Worm (Caenorhabditis elegans) whole organism, young adult: ENCODE data around the gene ZK512.8.

Source experiments
- B0019.2 ChIP-seq: fragments of 200-800 bp; sonication (Bioruptor generic); conservative IDR thresholded peaks from 2 replicates; pipeline ENCODE4 v1.3.6; 2022; ENCODE audit warnings: missing genetic modification reagents, missing genetic modification characterization, missing compliant biosample characterization
- B0261.1 ChIP-seq: sonication (generic microtip); optimal IDR thresholded peaks from 2 replicates; lab custom pipeline; 2016; ENCODE audit warnings: mild to moderate bottlenecking, missing genetic modification characterization, moderate library complexity, missing compliant biosample characterization
- B0336.3 ChIP-seq: fragments of 200-800 bp; sonication (Bioruptor generic); IDR thresholded peaks from 2 replicates; pipeline ENCODE4 v1.3.6; 2022; ENCODE audit warnings: missing genetic modification characterization, missing compliant biosample characterization
- D2030.7 ChIP-seq: fragments of 200-800 bp; sonication (Bioruptor generic); IDR thresholded peaks from 2 replicates; pipeline ENCODE4 v1.3.6; 2022; ENCODE audit warnings: missing genetic modification reagents, missing genetic modification characterization, missing compliant biosample characterization
- F33H1.4 ChIP-seq: fragments of 200-800 bp; sonication (Bioruptor generic); IDR thresholded peaks from 2 replicates; pipeline ENCODE4 v1.3.6; 2022; ENCODE audit warnings: missing genetic modification reagents, missing genetic modification characterization, missing compliant biosample characterization
- F39B2.1 ChIP-seq: fragments of 200-800 bp; sonication (Bioruptor generic); IDR thresholded peaks from 2 replicates; pipeline ENCODE4 v1.3.6; 2022; ENCODE audit warnings: missing genetic modification reagents, missing genetic modification characterization, missing compliant biosample characterization
- T26A5.8 ChIP-seq: sonication (generic microtip); optimal IDR thresholded peaks from 2 replicates; lab custom pipeline; 2016; ENCODE audit warnings: missing genetic modification characterization, missing compliant biosample characterization
- Y53F4B.3 ChIP-seq: fragments of 200-800 bp; sonication (Bioruptor generic); IDR thresholded peaks from 2 replicates; pipeline ENCODE4 v1.3.6; 2022; ENCODE audit warnings: missing genetic modification reagents, missing genetic modification characterization, missing compliant biosample characterization
- Y53G8AR.9 ChIP-seq: fragments of 200-800 bp; sonication (Bioruptor generic); conservative IDR thresholded peaks from 2 replicates; pipeline ENCODE4 v1.3.6; 2022; ENCODE audit warnings: missing genetic modification reagents, missing genetic modification characterization, missing compliant biosample characterization
- Y56A3A.18 ChIP-seq: fragments of 200-800 bp; sonication (Bioruptor generic); IDR thresholded peaks from 2 replicates; pipeline ENCODE4 v1.3.6; 2022; ENCODE audit warnings: missing genetic modification reagents, missing genetic modification characterization, missing compliant biosample characterization
- Y79H2A.3 ChIP-seq: fragments of 200-800 bp; sonication (Bioruptor generic); conservative IDR thresholded peaks from 2 replicates; pipeline ENCODE4 v1.3.6; 2022; ENCODE audit warnings: missing genetic modification reagents, missing genetic modification characterization, missing compliant biosample characterization
- Y95B8A.8 ChIP-seq: fragments of 200-800 bp; sonication (Bioruptor generic); IDR thresholded peaks from 2 replicates; pipeline ENCODE4 v1.3.6; 2022; ENCODE audit warnings: missing genetic modification reagents, missing genetic modification characterization, missing compliant biosample characterization
- aptf-3 ChIP-seq: fragments of 200-800 bp; sonication (Bioruptor generic); IDR thresholded peaks from 2 replicates; pipeline ENCODE4 v1.3.6; 2022; ENCODE audit warnings: missing genetic modification characterization, missing compliant biosample characterization
- athp-1 ChIP-seq: sonication (generic microtip); optimal IDR thresholded peaks from 2 replicates; lab custom pipeline; 2017; ENCODE audit warnings: mild to moderate bottlenecking, missing genetic modification characterization, missing compliant biosample characterization
- cebp-2 ChIP-seq: fragments of 200-800 bp; sonication (Bioruptor generic); IDR thresholded peaks from 2 replicates; pipeline ENCODE4 v1.3.6; 2022; ENCODE audit warnings: missing genetic modification characterization, missing compliant biosample characterization
- ceh-100 ChIP-seq: fragments of 200-800 bp; sonication (Bioruptor generic); IDR thresholded peaks from 2 replicates; pipeline ENCODE4 v1.3.6; 2022; ENCODE audit warnings: missing genetic modification reagents, missing genetic modification characterization, missing compliant biosample characterization
- ceh-91 ChIP-seq: fragments of 200-800 bp; sonication (Bioruptor generic); IDR thresholded peaks from 2 replicates; pipeline ENCODE4 v1.3.6; 2022; ENCODE audit warnings: missing genetic modification reagents, missing genetic modification characterization, missing compliant biosample characterization
- dox-1 ChIP-seq: fragments of 200-800 bp; sonication (Bioruptor generic); IDR thresholded peaks from 2 replicates; pipeline ENCODE4 v1.3.6; 2022; ENCODE audit warnings: missing genetic modification reagents, missing genetic modification characterization, missing compliant biosample characterization
- egl-44 ChIP-seq: fragments of 200-800 bp; sonication (Bioruptor generic); IDR thresholded peaks from 2 replicates; pipeline ENCODE4 v1.3.6; 2022; ENCODE audit warnings: missing genetic modification reagents, missing genetic modification characterization, missing compliant biosample characterization
- egrh-3 ChIP-seq: fragments of 200-800 bp; sonication (Bioruptor generic); IDR thresholded peaks from 2 replicates; pipeline ENCODE4 v1.3.6; 2022; ENCODE audit warnings: missing genetic modification reagents, missing genetic modification characterization, missing compliant biosample characterization
- ekl-4 ChIP-seq: fragments of 200-800 bp; sonication (Bioruptor generic); IDR thresholded peaks from 2 replicates; pipeline ENCODE4 v1.3.6; 2022; ENCODE audit warnings: missing genetic modification reagents, missing genetic modification characterization, missing compliant biosample characterization
- hmg-1.2 ChIP-seq: fragments of 200-800 bp; sonication (Bioruptor generic); IDR thresholded peaks from 2 replicates; pipeline ENCODE4 v1.3.6; 2022; ENCODE audit warnings: missing genetic modification reagents, missing genetic modification characterization, missing compliant biosample characterization
- hmg-20 ChIP-seq: fragments of 200-800 bp; sonication (Bioruptor generic); IDR thresholded peaks from 2 replicates; pipeline ENCODE4 v1.3.6; 2022; ENCODE audit warnings: missing genetic modification reagents, missing genetic modification characterization, missing compliant biosample characterization
- hsf-1 ChIP-seq: fragments of 200-800 bp; sonication (Bioruptor generic); IDR thresholded peaks from 2 replicates; pipeline ENCODE4 v1.3.6; 2022; ENCODE audit warnings: missing genetic modification reagents, missing genetic modification characterization, missing compliant biosample characterization
- lin-26 ChIP-seq: fragments of 200-800 bp; sonication (Bioruptor generic); IDR thresholded peaks from 2 replicates; pipeline ENCODE4 v1.3.6; 2022; ENCODE audit warnings: missing genetic modification reagents, missing genetic modification characterization, missing compliant biosample characterization
- lin-54 ChIP-seq: fragments of 200-800 bp; sonication (Bioruptor generic); optimal IDR thresholded peaks from 2 replicates; lab custom pipeline; 2018; ENCODE audit warnings: mild to moderate bottlenecking, missing genetic modification characterization, missing compliant biosample characterization
- lsl-1 ChIP-seq: fragments of 200-800 bp; sonication (Bioruptor generic); optimal IDR thresholded peaks from 2 replicates; lab custom pipeline; 2018; ENCODE audit warnings: mild to moderate bottlenecking, missing genetic modification characterization, moderate library complexity, missing compliant biosample characterization
- madf-3 ChIP-seq: fragments of 200-800 bp; sonication (Bioruptor generic); IDR thresholded peaks from 2 replicates; pipeline ENCODE4 v1.3.6; 2022; ENCODE audit warnings: missing genetic modification reagents, missing genetic modification characterization, missing compliant biosample characterization
- madf-6 ChIP-seq: fragments of 200-800 bp; sonication (Bioruptor generic); IDR thresholded peaks from 2 replicates; pipeline ENCODE4 v1.3.6; 2022; ENCODE audit warnings: missing genetic modification reagents, missing genetic modification characterization, missing compliant biosample characterization
- madf-8 ChIP-seq: fragments of 200-800 bp; sonication (Bioruptor generic); conservative IDR thresholded peaks from 2 replicates; pipeline ENCODE4 v1.3.6; 2022; ENCODE audit warnings: missing genetic modification reagents, missing genetic modification characterization, missing compliant biosample characterization
- mcd-1 ChIP-seq: fragments of 200-800 bp; sonication (Bioruptor generic); IDR thresholded peaks from 2 replicates; pipeline ENCODE4 v1.3.6; 2022; ENCODE audit warnings: missing genetic modification reagents, missing genetic modification characterization, missing compliant biosample characterization
- nfyb-1 ChIP-seq: fragments of 200-800 bp; sonication (Bioruptor generic); IDR thresholded peaks from 2 replicates; pipeline ENCODE4 v1.3.6; 2022; ENCODE audit warnings: missing genetic modification reagents, missing genetic modification characterization, missing compliant biosample characterization
- nhr-120 ChIP-seq: fragments of 200-800 bp; sonication (Bioruptor generic); IDR thresholded peaks from 2 replicates; pipeline ENCODE4 v1.3.6; 2022; ENCODE audit warnings: missing genetic modification characterization, missing compliant biosample characterization
- nhr-90 ChIP-seq: sonication (generic microtip); optimal IDR thresholded peaks from 2 replicates; lab custom pipeline; 2016; ENCODE audit warnings: missing genotype, mild to moderate bottlenecking, missing genetic modification characterization, missing compliant biosample characterization
- pbrm-1 ChIP-seq: fragments of 200-800 bp; sonication (Bioruptor generic); IDR thresholded peaks from 2 replicates; pipeline ENCODE4 v1.3.6; 2022; ENCODE audit warnings: missing genetic modification reagents, missing genetic modification characterization, missing compliant biosample characterization
- rcor-1 ChIP-seq: fragments of 200-800 bp; sonication (Bioruptor generic); IDR thresholded peaks from 2 replicates; pipeline ENCODE4 v1.3.6; 2022; ENCODE audit warnings: missing genetic modification reagents, missing genetic modification characterization, missing compliant biosample characterization
- rpc-1 ChIP-seq, 2 experiments: fragments of 150-350 bp in 1 of 2; sonication (generic microtip) in 1 of 2; optimal IDR thresholded peaks; 2 replicates each; lab custom pipeline; 2014 to 2018; ENCODE audit warnings: missing biosample characterization in 1 of 2, missing genetic modification characterization in 1 of 2, missing genetic modification reagents in 1 of 2, missing genotype in 1 of 2
- sea-2 ChIP-seq: fragments of 200-800 bp; sonication (Bioruptor generic); IDR thresholded peaks from 2 replicates; pipeline ENCODE4 v1.3.6; 2022; ENCODE audit warnings: missing genetic modification characterization, missing compliant biosample characterization
- tbp1 ChIP-seq: fragments of 200-800 bp; sonication (Bioruptor generic); optimal IDR thresholded peaks from 2 replicates; lab custom pipeline; 2018; ENCODE audit warnings: mild to moderate bottlenecking, missing genetic modification characterization, missing compliant biosample characterization
- zfh-2 ChIP-seq: fragments of 200-800 bp; sonication (Bioruptor generic); conservative IDR thresholded peaks from 2 replicates; pipeline ENCODE4 v1.3.6; 2022; ENCODE audit warnings: missing genetic modification reagents, missing genetic modification characterization, missing compliant biosample characterization
- ztf-18 ChIP-seq: sonication (generic microtip); optimal IDR thresholded peaks from 2 replicates; lab custom pipeline; 2016; ENCODE audit warnings: missing genotype, mild to moderate bottlenecking, missing genetic modification characterization, missing compliant biosample characterization
- ztf-25 ChIP-seq: fragments of 200-800 bp; sonication (Bioruptor generic); IDR thresholded peaks from 2 replicates; pipeline ENCODE4 v1.3.6; 2022; ENCODE audit warnings: missing genetic modification reagents, missing genetic modification characterization, missing compliant biosample characterization

The ZK512.8 gene

DNA sequence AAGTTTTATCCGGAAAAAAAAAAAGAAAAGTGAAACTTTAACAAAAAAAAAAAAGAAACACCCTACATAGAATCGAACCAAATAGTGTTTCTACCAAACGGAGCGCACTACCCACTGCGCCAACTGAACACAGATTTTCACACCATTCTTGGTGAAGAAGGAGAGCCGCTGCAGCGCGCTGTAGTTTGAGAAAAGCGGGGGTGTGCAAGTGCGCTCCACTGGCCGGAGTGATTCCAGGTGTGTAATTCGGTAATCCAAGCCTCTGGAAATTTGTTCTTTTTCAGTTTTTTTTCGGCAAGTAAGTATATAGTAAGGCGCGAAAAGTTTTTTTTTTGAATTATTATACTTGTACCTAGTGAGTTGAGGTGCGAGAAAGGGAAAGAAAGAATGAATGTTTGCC lies 35.0 kb upstream of the ZK512.8 start:
- 0 out of 2 replicates have a peak, but pooled peaks have one; percentile 25 for TF ChIP-seq F39B2.1
- peak; percentile 77; the same call in 1 of the 2 replicates for TF ChIP-seq cebp-2 (GFP tag; lab: Robert Waterston, UW)
- peak; percentile 96 for TF ChIP-seq mcd-1 (GFP tag; lab: Robert Waterston, UW)
- TF ChIP-seq Y53F4B.3: peak; percentile 59
- TF ChIP-seq ztf-18: peak; percentile 36
- TF ChIP-seq zfh-2 (GFP tag; lab: Robert Waterston, UW): 0 out of 2 replicates have a peak, but pooled peaks have one; percentile 9
- peak; percentile 68 for TF ChIP-seq hsf-1 (GFP tag; lab: Robert Waterston, UW)
- TF ChIP-seq athp-1: peak; percentile 3
- TF ChIP-seq hmg-1.2 (GFP tag; lab: Robert Waterston, UW): peak; percentile 77
- TF ChIP-seq egrh-3 (GFP tag; lab: Robert Waterston, UW): peak; percentile 64
- TF ChIP-seq dox-1 (GFP tag; lab: Robert Waterston, UW): peak; percentile 80
- peak; percentile 69 for TF ChIP-seq B0261.1 (tag; lab: Kevin White, UChicago)
- TF ChIP-seq Y56A3A.18 (GFP tag; lab: Robert Waterston, UW): peak; percentile 59; the same call in 1 of the 2 replicates
- peak; percentile 14 for TF ChIP-seq lsl-1 (GFP tag; lab: Kevin White, UChicago)
- peak; percentile 91 for TF ChIP-seq aptf-3 (GFP tag; lab: Robert Waterston, UW)
- peak; percentile 1 for TF ChIP-seq nhr-90
- peak; percentile 59; the same call in 1 of the 2 replicates for TF ChIP-seq ztf-25 (GFP tag; lab: Robert Waterston, UW)
- peak; percentile 86 for TF ChIP-seq tbp1
- peak; percentile 56; the same call in 1 of the 2 replicates for TF ChIP-seq Y95B8A.8
- peak; percentile 33 for TF ChIP-seq rpc-1 (optimal IDR thresholded peaks at IDR 0.05; lab: Kevin White, UChicago)
- TF ChIP-seq rpc-1 (tag; optimal IDR thresholded peaks at IDR 0.05; lab: Kevin White, UChicago): peak; percentile 66
- peak; percentile 82; the same call in 1 of the 2 replicates for TF ChIP-seq nfyb-1
- TF ChIP-seq Y79H2A.3 (GFP tag; lab: Robert Waterston, UW): 0 out of 2 replicates have a peak, but pooled peaks have one; percentile 36
- TF ChIP-seq nhr-120: 0 out of 2 replicates have a peak, but pooled peaks have one; percentile 73
- TF ChIP-seq madf-8 (GFP tag; lab: Robert Waterston, UW): peak; percentile 29; the same call in 1 of the 2 replicates
- peak; percentile 80 for TF ChIP-seq egl-44 (GFP tag; lab: Robert Waterston, UW)
- TF ChIP-seq D2030.7 (GFP tag; lab: Robert Waterston, UW): peak; percentile 78
- peak; percentile 80 for TF ChIP-seq ekl-4 (GFP tag; lab: Robert Waterston, UW)
- peak; percentile 23; the same call in 1 of the 2 replicates for TF ChIP-seq B0019.2 (GFP tag; lab: Robert Waterston, UW)
- peak; percentile 80 for TF ChIP-seq Y53G8AR.9 (GFP tag; lab: Robert Waterston, UW)
- TF ChIP-seq ceh-91 (GFP tag; lab: Robert Waterston, UW): peak; percentile 41
- TF ChIP-seq B0336.3 (GFP tag; lab: Robert Waterston, UW): peak; percentile 64; the same call in 1 of the 2 replicates
- peak; percentile 85 for TF ChIP-seq lin-26 (GFP tag; lab: Robert Waterston, UW)
- peak; percentile 59; the same call in 1 of the 2 replicates for TF ChIP-seq ceh-100 (GFP tag; lab: Robert Waterston, UW)
- TF ChIP-seq madf-3: peak; percentile 86
- TF ChIP-seq madf-6 (GFP tag; lab: Robert Waterston, UW): peak; percentile 84
- TF ChIP-seq rcor-1 (GFP tag; lab: Robert Waterston, UW): peak; percentile 68
- 0 out of 2 replicates have a peak, but pooled peaks have one; percentile 51 for TF ChIP-seq hmg-20 (GFP tag; lab: Robert Waterston, UW)
- peak; percentile 69 for TF ChIP-seq pbrm-1 (GFP tag; lab: Robert Waterston, UW)
- peak; percentile 5 for TF ChIP-seq T26A5.8
- 0 out of 2 replicates have a peak, but pooled peaks have one; percentile 25 for TF ChIP-seq sea-2 (GFP tag; lab: Robert Waterston, UW)
- peak; percentile 45 for TF ChIP-seq lin-54 (GFP tag; lab: Kevin White, UChicago)
- TF ChIP-seq F33H1.4 (GFP tag; lab: Robert Waterston, UW): peak; percentile 48
